Worm (Caenorhabditis elegans): ENCODE data around the gene nhr-32.

Gene nhr-32

ce11 chrX:13225111-13225905 lies 26.5 kb upstream of the nhr-32 start (continued):
- TF ChIP-seq sox-4 (tag; optimal IDR thresholded peaks at IDR 0.05) (peak; percentile 14), nhr-77 (tag; optimal IDR thresholded peaks at IDR 0.05) (no peak), elt-3 (tag; optimal IDR thresholded peaks at IDR 0.05) (no peak), C04F5.9 (tag; optimal IDR thresholded peaks at IDR 0.05) (no peak), sup-37 (GFP tag; optimal IDR thresholded peaks at IDR 0.05) (no peak), hpl-2 (GFP tag; optimal IDR thresholded peaks at IDR 0.05) (no peak), dpl-1 (GFP tag; optimal IDR thresholded peaks at IDR 0.05) (peak in 1 of 3 experiments; percentile 11), skn-1 (tag; optimal IDR thresholded peaks at IDR 0.05) (peak; percentile 7), ztf-4 (tag; optimal IDR thresholded peaks at IDR 0.05) (no peak), ceh-88 (GFP tag; IDR thresholded peaks at IDR 0.05) (no peak), ets-5 (GFP tag; IDR thresholded peaks at IDR 0.05) (no peak), nhr-28 (tag; optimal IDR thresholded peaks at IDR 0.05) (no peak), egl-13 (tag; optimal IDR thresholded peaks at IDR 0.05) (no peak), jun-1 (tag; optimal IDR thresholded peaks at IDR 0.05) (no peak), mdl-1 (tag; optimal IDR thresholded peaks at IDR 0.05) (peak in 1 of 2 experiments; percentile 23), F16B12.6 (tag; optimal IDR thresholded peaks at IDR 0.05) (no peak), ceh-8 (GFP tag; optimal IDR thresholded peaks at IDR 0.05) (no peak), nhr-90 (tag; optimal IDR thresholded peaks at IDR 0.05; ENCODE audit: poor library complexity) (peak; percentile 8), lir-3 (tag; optimal IDR thresholded peaks at IDR 0.05; ENCODE audit: poor library complexity) (no peak), ceh-63 (GFP tag; optimal IDR thresholded peaks at IDR 0.05) (no peak), fkh-10 (GFP tag; optimal IDR thresholded peaks at IDR 0.05) (no peak), nhr-20 (tag; optimal IDR thresholded peaks at IDR 0.05) (peak; percentile 16), egl-27 (tag; optimal IDR thresholded peaks at IDR 0.05) (no peak), blmp-1 (tag; optimal IDR thresholded peaks at IDR 0.05) (peak; percentile 12), unc-86 (tag; optimal IDR thresholded peaks at IDR 0.05) (no peak), snu-23 (GFP tag; optimal IDR thresholded peaks at IDR 0.05) (peak; percentile 38), unc-130 (tag; optimal IDR thresholded peaks at IDR 0.05) (no peak), ztf-11 (tag; optimal IDR thresholded peaks at IDR 0.05) (peak in 1 of 2 experiments; percentile 50), aha-1 (tag; optimal IDR thresholded peaks at IDR 0.05) (no peak), rnt-1 (tag; optimal IDR thresholded peaks at IDR 0.05) (peak; percentile 35), mab-9 (GFP tag; IDR thresholded peaks at IDR 0.05) (no peak)

ce11 chrX:13226614-13227096 lies 25.1 kb upstream of the nhr-32 start, which contains the start of gene skr-21:
TSS of gene skr-21 (minus strand) at chrX:13226664.
- peak; percentile 76 for TF ChIP-seq blmp-1 (tag; optimal IDR thresholded peaks at IDR 0.05)
- peak; percentile 6 for TF ChIP-seq lin-14 (GFP tag; optimal IDR thresholded peaks at IDR 0.05)
- peak; percentile 46 for TF ChIP-seq mep-1 (tag; optimal IDR thresholded peaks at IDR 0.05)
- TF ChIP-seq lir-3 (tag; optimal IDR thresholded peaks at IDR 0.05; ENCODE audit: poor library complexity): no peak

DNA sequence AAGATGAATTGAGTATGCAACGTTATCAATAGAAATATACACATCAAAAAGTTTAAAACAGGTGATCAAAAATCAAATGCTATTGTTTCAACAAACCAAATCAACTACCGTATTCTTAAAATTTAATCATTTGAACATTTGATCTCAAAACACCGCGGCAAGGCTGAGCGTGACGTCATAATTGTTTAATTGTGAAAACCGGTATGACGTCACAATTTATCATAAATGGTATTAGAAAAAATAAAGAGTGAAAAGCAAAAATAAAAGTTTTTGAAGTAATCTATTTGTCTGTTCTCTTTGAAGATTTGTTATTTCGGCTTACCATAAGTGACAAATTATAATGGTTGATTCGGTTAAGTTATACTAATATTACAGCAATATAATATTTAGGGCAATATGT lies 24.0 kb upstream of the nhr-32 start:
- TF ChIP-seq nhr-11 (tag; optimal IDR thresholded peaks at IDR 0.05) (no peak), C16A3.4 (tag; optimal IDR thresholded peaks at IDR 0.05) (no peak), lin-15B (tag; optimal IDR thresholded peaks at IDR 0.05) (no peak), nhr-71 (tag; optimal IDR thresholded peaks at IDR 0.05) (no peak), tlp-1 (tag; optimal IDR thresholded peaks at IDR 0.05) (no peak), ets-5 (GFP tag; IDR thresholded peaks at IDR 0.05) (no peak), nhr-77 (tag; optimal IDR thresholded peaks at IDR 0.05) (no peak), ceh-82 (tag; optimal IDR thresholded peaks at IDR 0.05) (no peak), ztf-11 (tag; optimal IDR thresholded peaks at IDR 0.05) (no peak), sox-4 (tag; optimal IDR thresholded peaks at IDR 0.05) (no peak), lin-39 (tag; optimal IDR thresholded peaks at IDR 0.05) (no peak)
